Worm (Caenorhabditis elegans): ENCODE measurements around the gene T07E3.2.

The T07E3.2 gene

ce11 chrIII:6871668-6872067 lies 34.8 kb upstream of the T07E3.2 start:
- TF ChIP-seq ceh-13 (GFP tag; optimal IDR thresholded peaks at IDR 0.05) (no peak), pes-1 (GFP tag; IDR thresholded peaks at IDR 0.05) (no peak)

- TF ChIP-seq sea-1 (GFP tag; conservative IDR thresholded peaks at IDR 0.05): no peak
- TF ChIP-seq ama-1 (optimal IDR thresholded peaks at IDR 0.05): no peak
Measured at ce11 chrIII:6872534-6873150, 33.9 kb upstream of the T07E3.2 start, which contains the start of gene K04C2.3. K04C2.3 (plus strand) TSS chrIII:6873089.

- TF ChIP-seq aly-1 (tag; optimal IDR thresholded peaks at IDR 0.05) (no peak), tra-4 (tag; optimal IDR thresholded peaks at IDR 0.05) (no peak), flt-1 (GFP tag; IDR thresholded peaks at IDR 0.05) (no peak), sea-1 (GFP tag; conservative IDR thresholded peaks at IDR 0.05) (no peak), hnd-1 (tag; optimal IDR thresholded peaks at IDR 0.05) (no peak), ceh-13 (GFP tag; optimal IDR thresholded peaks at IDR 0.05) (no peak), ets-7 (tag; optimal IDR thresholded peaks at IDR 0.05) (no peak), hmg-4 (GFP tag; optimal IDR thresholded peaks at IDR 0.05) (no peak), B0310.2 (tag; optimal IDR thresholded peaks at IDR 0.05) (no peak)
Measured at ce11 chrIII:6873724-6874123, 32.8 kb upstream of the T07E3.2 start.

- TF ChIP-seq pes-1 (GFP tag; IDR thresholded peaks at IDR 0.05): no peak
- TF ChIP-seq ceh-13 (GFP tag; optimal IDR thresholded peaks at IDR 0.05): no peak
- TF ChIP-seq F13C5.2 (tag; optimal IDR thresholded peaks at IDR 0.05): no peak
- TF ChIP-seq flt-1 (GFP tag; IDR thresholded peaks at IDR 0.05): no peak
- TF ChIP-seq tbx-37 (GFP tag; conservative IDR thresholded peaks at IDR 0.05): no peak
- TF ChIP-seq ets-7 (tag; optimal IDR thresholded peaks at IDR 0.05): no peak
- no peak for TF ChIP-seq ceh-36 (tag; optimal IDR thresholded peaks at IDR 0.05)
- no peak for TF ChIP-seq hmg-4 (GFP tag; optimal IDR thresholded peaks at IDR 0.05)
- no peak for TF ChIP-seq hnd-1 (tag; optimal IDR thresholded peaks at IDR 0.05)
- TF ChIP-seq scrt-1 (GFP tag; IDR thresholded peaks at IDR 0.05): no peak
- TF ChIP-seq hmbx-1 (tag; optimal IDR thresholded peaks at IDR 0.05): no peak
Measured at ce11 chrIII:6880797-6881196, 25.7 kb upstream of the T07E3.2 start, which contains the start of gene K04C2.7. K04C2.7 (plus strand) TSS chrIII:6881097.

- no peak for TF ChIP-seq tbx-37 (GFP tag; conservative IDR thresholded peaks at IDR 0.05)
- no peak for TF ChIP-seq tra-4 (tag; optimal IDR thresholded peaks at IDR 0.05)
- TF ChIP-seq B0310.2 (tag; optimal IDR thresholded peaks at IDR 0.05): no peak
- TF ChIP-seq flt-1 (GFP tag; IDR thresholded peaks at IDR 0.05): no peak
- no peak for TF ChIP-seq sea-1 (GFP tag; conservative IDR thresholded peaks at IDR 0.05)
- TF ChIP-seq ets-7 (tag; optimal IDR thresholded peaks at IDR 0.05): no peak
- no peak for TF ChIP-seq scrt-1 (GFP tag; IDR thresholded peaks at IDR 0.05)
- no peak for TF ChIP-seq hnd-1 (tag; optimal IDR thresholded peaks at IDR 0.05)
- TF ChIP-seq hmg-4 (GFP tag; optimal IDR thresholded peaks at IDR 0.05): no peak
- no peak for TF ChIP-seq hmbx-1 (tag; optimal IDR thresholded peaks at IDR 0.05)
- TF ChIP-seq F13C5.2 (tag; optimal IDR thresholded peaks at IDR 0.05): no peak
- TF ChIP-seq ama-1 (optimal IDR thresholded peaks at IDR 0.05): no peak
- no peak for TF ChIP-seq ceh-13 (GFP tag; optimal IDR thresholded peaks at IDR 0.05)
Measured at ce11 chrIII:6881745-6882144, 24.8 kb upstream of the T07E3.2 start.

- TF ChIP-seq tbx-37 (GFP tag; conservative IDR thresholded peaks at IDR 0.05): no peak
- TF ChIP-seq tbx-11 (GFP tag; IDR thresholded peaks at IDR 0.05): no peak
- no peak for TF ChIP-seq F13C5.2 (tag; optimal IDR thresholded peaks at IDR 0.05)
- TF ChIP-seq ama-1 (optimal IDR thresholded peaks at IDR 0.05): no peak
- no peak for TF ChIP-seq B0310.2 (tag; optimal IDR thresholded peaks at IDR 0.05)
- TF ChIP-seq sea-1 (GFP tag; conservative IDR thresholded peaks at IDR 0.05): no peak
- TF ChIP-seq flt-1 (GFP tag; IDR thresholded peaks at IDR 0.05): no peak
- no peak for TF ChIP-seq ceh-36 (tag; optimal IDR thresholded peaks at IDR 0.05)
- TF ChIP-seq pes-1 (GFP tag; IDR thresholded peaks at IDR 0.05): no peak
- TF ChIP-seq hmg-4 (GFP tag; optimal IDR thresholded peaks at IDR 0.05): no peak
- no peak for TF ChIP-seq ceh-13 (GFP tag; optimal IDR thresholded peaks at IDR 0.05)
- TF ChIP-seq hnd-1 (tag; optimal IDR thresholded peaks at IDR 0.05): no peak
- no peak for TF ChIP-seq hmbx-1 (tag; optimal IDR thresholded peaks at IDR 0.05)
- TF ChIP-seq scrt-1 (GFP tag; IDR thresholded peaks at IDR 0.05): no peak
- no peak for TF ChIP-seq aly-1 (tag; optimal IDR thresholded peaks at IDR 0.05)
- no peak for TF ChIP-seq tra-4 (tag; optimal IDR thresholded peaks at IDR 0.05)
- no peak for TF ChIP-seq ets-7 (tag; optimal IDR thresholded peaks at IDR 0.05)
Measured at ce11 chrIII:6884203-6884602, 22.3 kb upstream of the T07E3.2 start, which contains the start of gene med-2. med-2 (plus strand) TSS chrIII:6884503.

- TF ChIP-seq tbx-11 (GFP tag; IDR thresholded peaks at IDR 0.05) (no peak), hnd-1 (tag; optimal IDR thresholded peaks at IDR 0.05) (no peak), pes-1 (GFP tag; IDR thresholded peaks at IDR 0.05) (no peak), tbx-37 (GFP tag; conservative IDR thresholded peaks at IDR 0.05) (no peak), hmg-4 (GFP tag; optimal IDR thresholded peaks at IDR 0.05) (no peak), flt-1 (GFP tag; IDR thresholded peaks at IDR 0.05) (no peak), hmbx-1 (tag; optimal IDR thresholded peaks at IDR 0.05) (no peak), ceh-36 (tag; optimal IDR thresholded peaks at IDR 0.05) (no peak), ets-7 (tag; optimal IDR thresholded peaks at IDR 0.05) (no peak), ama-1 (optimal IDR thresholded peaks at IDR 0.05) (no peak), tra-4 (tag; optimal IDR thresholded peaks at IDR 0.05) (no peak), ceh-13 (GFP tag; optimal IDR thresholded peaks at IDR 0.05) (no peak), B0310.2 (tag; optimal IDR thresholded peaks at IDR 0.05) (no peak), sea-1 (GFP tag; conservative IDR thresholded peaks at IDR 0.05) (no peak)
Measured at ce11 chrIII:6885889-6886288, 20.6 kb upstream of the T07E3.2 start.

ce11 chrIII:6887574-6887973 lies 18.9 kb upstream of the T07E3.2 start:
- TF ChIP-seq ceh-13 (GFP tag; optimal IDR thresholded peaks at IDR 0.05) (peak; percentile 67), tbx-37 (GFP tag; conservative IDR thresholded peaks at IDR 0.05) (peak; percentile 74), scrt-1 (GFP tag; IDR thresholded peaks at IDR 0.05) (peak; percentile 86), F13C5.2 (tag; optimal IDR thresholded peaks at IDR 0.05) (peak; percentile 87), ama-1 (optimal IDR thresholded peaks at IDR 0.05) (no peak), tbx-11 (GFP tag; IDR thresholded peaks at IDR 0.05) (peak; percentile 81), ceh-36 (tag; optimal IDR thresholded peaks at IDR 0.05) (peak; percentile 81), sea-1 (GFP tag; conservative IDR thresholded peaks at IDR 0.05) (peak; percentile 84), aly-1 (tag; optimal IDR thresholded peaks at IDR 0.05) (peak; percentile 82), tra-4 (tag; optimal IDR thresholded peaks at IDR 0.05) (no peak), pes-1 (GFP tag; IDR thresholded peaks at IDR 0.05) (peak; percentile 90), ets-7 (tag; optimal IDR thresholded peaks at IDR 0.05) (peak; percentile 53), hnd-1 (tag; optimal IDR thresholded peaks at IDR 0.05) (peak; percentile 74), flt-1 (GFP tag; IDR thresholded peaks at IDR 0.05) (peak; percentile 87), B0310.2 (tag; optimal IDR thresholded peaks at IDR 0.05) (peak; percentile 73), hmbx-1 (tag; optimal IDR thresholded peaks at IDR 0.05) (peak; percentile 10), hmg-4 (GFP tag; optimal IDR thresholded peaks at IDR 0.05) (peak; percentile 84)
